Worm (Caenorhabditis elegans): ENCODE data around the gene str-211.

ce11 chrV:4964020-4964635 is 20.0 kb upstream of the str-211 start:
- no peak for TF ChIP-seq dao-5 (tag; optimal IDR thresholded peaks at IDR 0.05)
- no peak for TF ChIP-seq W03F9.2 (tag; optimal IDR thresholded peaks at IDR 0.05)

Data from whole organism, L4/young adult.